Fruit fly (Drosophila melanogaster): ENCODE results near the gene CG34323.

The CG34323 gene

dm6 chrX:12028825-12029514, 41.3 kb upstream of the CG34323 start, which contains the start of gene Usp7 (continued):
- TF ChIP-seq odd (GFP tag; optimal IDR thresholded peaks at IDR 0.05): no peak
- peak; percentile 25 for TF ChIP-seq Nf-YC (tag; optimal IDR thresholded peaks at IDR 0.05)
- peak; percentile 61; the same call in 1 of the 3 replicates for TF ChIP-seq ci (GFP tag; IDR thresholded peaks at IDR 0.05)
- TF ChIP-seq CG32772 (GFP tag; IDR thresholded peaks at IDR 0.05): no peak
- peak; percentile 55; the same call in 1 of the 2 replicates for TF ChIP-seq CG32532 (GFP tag; IDR thresholded peaks at IDR 0.05)
- no peak for TF ChIP-seq Ada2b (GFP tag; IDR thresholded peaks at IDR 0.05)
- TF ChIP-seq CG16779 (GFP tag; IDR thresholded peaks at IDR 0.05): no peak
- no peak for TF ChIP-seq CG5953 (GFP tag; IDR thresholded peaks at IDR 0.05)
- no peak for TF ChIP-seq CG10147 (GFP tag; optimal IDR thresholded peaks at IDR 0.05)
- TF ChIP-seq CG17829 (tag; optimal IDR thresholded peaks at IDR 0.05): peak; percentile 63
- TF ChIP-seq phol (tag; optimal IDR thresholded peaks at IDR 0.05): peak; percentile 52
- TF ChIP-seq D19A (tag; optimal IDR thresholded peaks at IDR 0.05): peak; percentile 7
- TF ChIP-seq MBD-R2 (GFP tag; IDR thresholded peaks at IDR 0.05): peak; percentile 61
- TF ChIP-seq CG17912 (GFP tag; optimal IDR thresholded peaks at IDR 0.05): peak; percentile 69
- peak; percentile 39 for TF ChIP-seq CG34376 (GFP tag; optimal IDR thresholded peaks at IDR 0.05)
- TF ChIP-seq CG18476 (GFP tag; optimal IDR thresholded peaks at IDR 0.05): no peak
- no peak for TF ChIP-seq CG11398 (GFP tag; optimal IDR thresholded peaks at IDR 0.05)
- TF ChIP-seq CG12769 (tag; optimal IDR thresholded peaks at IDR 0.05): no peak
- TF ChIP-seq Hsf (GFP tag; optimal IDR thresholded peaks at IDR 0.05): peak; percentile 1
- TF ChIP-seq CG17186 (GFP tag; optimal IDR thresholded peaks at IDR 0.05): peak; percentile 42
- TF ChIP-seq Ets97D (GFP tag; optimal IDR thresholded peaks at IDR 0.05): peak; percentile 85
- TF ChIP-seq CG18011 (GFP tag; optimal IDR thresholded peaks at IDR 0.05): no peak
- TF ChIP-seq Doc3 (GFP tag; IDR thresholded peaks at IDR 0.05; ENCODE audit: partially characterized antibody): peak; percentile 92
- peak; percentile 12 for TF ChIP-seq mam (GFP tag; optimal IDR thresholded peaks at IDR 0.05)
- TF ChIP-seq aop (GFP tag; IDR thresholded peaks at IDR 0.05): no peak
- TF ChIP-seq CG12104 (GFP tag; optimal IDR thresholded peaks at IDR 0.05): no peak
- TF ChIP-seq chif (GFP tag; optimal IDR thresholded peaks at IDR 0.05): no peak
- TF ChIP-seq CG13624 (GFP tag; optimal IDR thresholded peaks at IDR 0.05): peak; percentile 29
- peak; percentile 84 for TF ChIP-seq nerfin-2 (GFP tag; IDR thresholded peaks at IDR 0.05; ENCODE audit: partially characterized antibody)
- TF ChIP-seq dpn (GFP tag; optimal IDR thresholded peaks at IDR 0.05): peak in 1 of 2 experiments; percentile 35
- TF ChIP-seq CG17568 (GFP tag; optimal IDR thresholded peaks at IDR 0.05): no peak
- TF ChIP-seq Mrtf (GFP tag; IDR thresholded peaks at IDR 0.05): no peak
- peak; percentile 13 for TF ChIP-seq sug (tag; optimal IDR thresholded peaks at IDR 0.05)
- TF ChIP-seq CG12744 (GFP tag; optimal IDR thresholded peaks at IDR 0.05): no peak
- TF ChIP-seq dati (GFP tag; IDR thresholded peaks at IDR 0.05): no peak
- no peak for TF ChIP-seq bcd (GFP tag; optimal IDR thresholded peaks at IDR 0.05)
- no peak for TF ChIP-seq sr (GFP tag; IDR thresholded peaks at IDR 0.05)
- 0 out of 2 replicates have a peak, but pooled peaks have one; percentile 11 for TF ChIP-seq CG14014 (GFP tag; IDR thresholded peaks at IDR 0.05)
- peak; percentile 93 for TF ChIP-seq hb (GFP tag; IDR thresholded peaks at IDR 0.05; ENCODE audit: partially characterized antibody)
- TF ChIP-seq cg (GFP tag; optimal IDR thresholded peaks at IDR 0.05): peak; percentile 89
- TF ChIP-seq Sin3A (optimal IDR thresholded peaks at IDR 0.05): no peak
- peak; percentile 30 for TF ChIP-seq CG9437 (GFP tag; optimal IDR thresholded peaks at IDR 0.05)
- TF ChIP-seq CG4404 (GFP tag; IDR thresholded peaks at IDR 0.05): no peak
- TF ChIP-seq CG1024 (GFP tag; IDR thresholded peaks at IDR 0.05): 0 out of 2 replicates have a peak, but pooled peaks have one; percentile 13
- no peak for TF ChIP-seq dmrt99B (tag; optimal IDR thresholded peaks at IDR 0.05)
- peak; percentile 98 for TF ChIP-seq Bgb (GFP tag; IDR thresholded peaks at IDR 0.05; ENCODE audit: partially characterized antibody)
- TF ChIP-seq stc (GFP tag; IDR thresholded peaks at IDR 0.05): no peak
- TF ChIP-seq Fer2 (tag; optimal IDR thresholded peaks at IDR 0.05): no peak
- TF ChIP-seq Abd-B (GFP tag; optimal IDR thresholded peaks at IDR 0.05): peak; percentile 58
- TF ChIP-seq row (GFP tag; IDR thresholded peaks at IDR 0.05): peak; percentile 88

All from whole organism, embryonic.